Fruit fly (Drosophila melanogaster) whole organism, pupa: ENCODE data around the gene CG31213.

ENCODE experiments used
- CG10348 ChIP-seq: fragments of 200-800 bp; sonication (Bioruptor generic); IDR thresholded peaks from 2 replicates; pipeline ENCODE4 v1.3.6; 2022; ENCODE audit warnings: missing biosample characterization, missing genetic modification characterization
- CG12605 ChIP-seq: fragments of 200-800 bp; sonication (Bioruptor generic); IDR thresholded peaks from 2 replicates; pipeline ENCODE4 v1.3.6; 2022; ENCODE audit warnings: missing biosample characterization, missing genetic modification characterization
- CG13204 ChIP-seq: fragments of 200-800 bp; sonication (Bioruptor generic); optimal IDR thresholded peaks from 2 replicates; lab custom pipeline; 2018; ENCODE audit warnings: missing biosample characterization, mild to moderate bottlenecking, missing genetic modification characterization, moderate library complexity
- CG14655 ChIP-seq: fragments of 200-800 bp; sonication (Bioruptor generic); optimal IDR thresholded peaks from 3 replicates; lab custom pipeline; 2017; ENCODE audit warnings: mild to moderate bottlenecking, missing biosample characterization, missing genetic modification reagents, missing genetic modification characterization
- CG15710 ChIP-seq: fragments of 200-800 bp; sonication (Bioruptor generic); optimal IDR thresholded peaks from 2 replicates; lab custom pipeline; 2018; ENCODE audit warnings: missing biosample characterization, mild to moderate bottlenecking, missing genetic modification characterization, moderate library complexity
- CG17806 ChIP-seq: fragments of 200-800 bp; sonication (Bioruptor generic); optimal IDR thresholded peaks from 2 replicates; lab custom pipeline; 2018; ENCODE audit warnings: missing biosample characterization, mild to moderate bottlenecking, missing genetic modification characterization, moderate library complexity
- CG32121 ChIP-seq: fragments of 200-800 bp; sonication (Bioruptor generic); IDR thresholded peaks from 2 replicates; pipeline ENCODE4 v1.3.6; 2022; ENCODE audit warnings: missing biosample characterization, missing genetic modification characterization
- CG34367 ChIP-seq: fragments of 200-800 bp; sonication (Bioruptor generic); optimal IDR thresholded peaks from 2 replicates; lab custom pipeline; 2018; ENCODE audit warnings: missing biosample characterization, mild to moderate bottlenecking, missing genetic modification characterization
- CG4496 ChIP-seq: fragments of 200-800 bp; sonication (Bioruptor generic); IDR thresholded peaks from 3 replicates; pipeline ENCODE4 v1.3.6; 2022; ENCODE audit warnings: missing biosample characterization, missing genetic modification characterization
- CG8159 ChIP-seq: fragments of 200-800 bp; sonication (Bioruptor generic); optimal IDR thresholded peaks from 3 replicates; lab custom pipeline; 2018; ENCODE audit warnings: missing biosample characterization, mild to moderate bottlenecking, missing genetic modification characterization, moderate library complexity
- CG8301 ChIP-seq: fragments of 200-800 bp; sonication (Bioruptor generic); optimal IDR thresholded peaks from 2 replicates; lab custom pipeline; 2018; ENCODE audit warnings: missing biosample characterization, mild to moderate bottlenecking, missing genetic modification characterization
- CG9948 ChIP-seq: fragments of 200-800 bp; sonication (Bioruptor generic); optimal IDR thresholded peaks from 2 replicates; lab custom pipeline; 2018; ENCODE audit warnings: missing biosample characterization, mild to moderate bottlenecking, missing genetic modification characterization, moderate library complexity
- D1 ChIP-seq: fragments of 200-800 bp; sonication (Bioruptor generic); optimal IDR thresholded peaks from 2 replicates; lab custom pipeline; 2018; ENCODE audit warnings: missing biosample characterization, mild to moderate bottlenecking, missing genetic modification characterization, moderate library complexity
- EcR ChIP-seq: fragments of 200-800 bp; sonication (Bioruptor generic); optimal IDR thresholded peaks from 3 replicates; lab custom pipeline; 2019; ENCODE audit warnings: missing biosample characterization, missing genetic modification characterization, mild to moderate bottlenecking, moderate library complexity, missing genetic modification reagents
- Ets98B ChIP-seq: fragments of 200-800 bp; sonication (Bioruptor generic); IDR thresholded peaks from 2 replicates; pipeline ENCODE4 v1.3.6; 2022; ENCODE audit warnings: missing biosample characterization, missing genetic modification characterization
- Pif1A ChIP-seq: fragments of 200-800 bp; sonication (Bioruptor generic); optimal IDR thresholded peaks from 3 replicates; lab custom pipeline; 2016; ENCODE audit warnings: missing biosample characterization, missing genetic modification characterization
- Pif1B ChIP-seq: fragments of 200-800 bp; sonication (Bioruptor generic); optimal IDR thresholded peaks from 3 replicates; lab custom pipeline; 2016; ENCODE audit warnings: missing biosample characterization, missing genetic modification characterization
- Snoo ChIP-seq: fragments of 200-800 bp; sonication (Bioruptor generic); optimal IDR thresholded peaks from 3 replicates; lab custom pipeline; 2017; ENCODE audit warnings: missing biosample characterization, mild to moderate bottlenecking, missing genetic modification characterization, inconsistent platforms
- fd96Ca ChIP-seq: fragments of 200-800 bp; sonication (Bioruptor generic); IDR thresholded peaks from 3 replicates; pipeline ENCODE4 v1.3.6; 2022; ENCODE audit warnings: missing biosample characterization, missing genetic modification characterization
- gl ChIP-seq: fragments of 200-800 bp; sonication (Bioruptor generic); optimal IDR thresholded peaks from 2 replicates; lab custom pipeline; 2018; ENCODE audit warnings: missing biosample characterization, mild to moderate bottlenecking, missing genetic modification characterization
- rn ChIP-seq: fragments of 200-800 bp; sonication (Bioruptor generic); IDR thresholded peaks from 2 replicates; pipeline ENCODE4 v1.3.6; 2022; ENCODE audit warnings: missing biosample characterization, missing genetic modification characterization

The CG31213 gene

dm6 chr3R:19934840-19935776 is 37.6 kb upstream of the CG31213 start, which contains the start of gene mira:
Gene mira (minus strand): TSS chr3R:19935120.
- TF ChIP-seq D1 (tag; lab: Kevin White, UChicago) (no peak), Pif1A (GFP tag; lab: Kevin White, UChicago) (no peak), fd96Ca (GFP tag; lab: Robert Waterston, UW) (no peak), CG4496 (no peak), Pif1B (no peak), CG12605 (no peak), CG8159 (no peak), CG15710 (tag; lab: Kevin White, UChicago) (no peak), EcR (no peak), Ets98B (GFP tag; lab: Robert Waterston, UW) (no peak), CG8301 (tag; lab: Kevin White, UChicago) (no peak), CG13204 (GFP tag; lab: Kevin White, UChicago) (no peak), CG32121 (no peak), CG34367 (no peak)

- no peak for TF ChIP-seq CG17806 (tag; lab: Kevin White, UChicago)
- TF ChIP-seq CG10348 (GFP tag; lab: Robert Waterston, UW), result no peak
- no peak for TF ChIP-seq CG32121
- TF ChIP-seq CG9948 (tag; lab: Kevin White, UChicago), result no peak
- TF ChIP-seq CG15710 (tag; lab: Kevin White, UChicago), result no peak
- TF ChIP-seq Ets98B (GFP tag; lab: Robert Waterston, UW), result no peak
- TF ChIP-seq Pif1A (GFP tag; lab: Kevin White, UChicago), result no peak
- TF ChIP-seq gl (tag; lab: Kevin White, UChicago), result no peak
- TF ChIP-seq CG13204 (GFP tag; lab: Kevin White, UChicago), result no peak
- TF ChIP-seq Snoo (tag; lab: Kevin White, UChicago), result no peak
Observed at dm6 chr3R:19935777-19936125, 36.9 kb upstream of the CG31213 start.

dm6 chr3R:19938941-19939587 is 33.6 kb upstream of the CG31213 start:
- TF ChIP-seq Pif1B (no peak), CG12605 (no peak), CG32121 (no peak), fd96Ca (GFP tag; lab: Robert Waterston, UW) (no peak), gl (tag; lab: Kevin White, UChicago) (no peak), Snoo (tag; lab: Kevin White, UChicago) (no peak), CG4496 (no peak), Ets98B (GFP tag; lab: Robert Waterston, UW) (no peak), CG13204 (GFP tag; lab: Kevin White, UChicago) (no peak), Pif1A (GFP tag; lab: Kevin White, UChicago) (no peak), CG8301 (tag; lab: Kevin White, UChicago) (no peak), CG17806 (tag; lab: Kevin White, UChicago) (no peak), CG8159 (no peak), D1 (tag; lab: Kevin White, UChicago) (no peak)

- TF ChIP-seq rn (GFP tag; lab: Robert Waterston, UW), result no peak
- no peak for TF ChIP-seq CG8301 (tag; lab: Kevin White, UChicago)
- TF ChIP-seq CG17806 (tag; lab: Kevin White, UChicago), result no peak
- TF ChIP-seq CG10348 (GFP tag; lab: Robert Waterston, UW), result no peak
- TF ChIP-seq Snoo (tag; lab: Kevin White, UChicago), result no peak
- no peak for TF ChIP-seq Ets98B (GFP tag; lab: Robert Waterston, UW)
- TF ChIP-seq CG13204 (GFP tag; lab: Kevin White, UChicago), result no peak
- TF ChIP-seq CG14655 (GFP tag; lab: Kevin White, UChicago), result no peak
- no peak for TF ChIP-seq fd96Ca (GFP tag; lab: Robert Waterston, UW)
- no peak for TF ChIP-seq CG12605
- no peak for TF ChIP-seq CG9948 (tag; lab: Kevin White, UChicago)
- TF ChIP-seq CG34367, result no peak
- TF ChIP-seq Pif1A (GFP tag; lab: Kevin White, UChicago), result no peak
- TF ChIP-seq D1 (tag; lab: Kevin White, UChicago), result no peak
- TF ChIP-seq CG4496, result no peak
Observed at dm6 chr3R:19942312-19942711, 30.4 kb upstream of the CG31213 start, which contains the start of gene CG46042. Gene CG46042 (minus strand): TSS chr3R:19942412.

- TF ChIP-seq CG32121 (no peak), CG14655 (GFP tag; lab: Kevin White, UChicago) (no peak), rn (GFP tag; lab: Robert Waterston, UW) (no peak), CG4496 (no peak), Snoo (tag; lab: Kevin White, UChicago) (no peak), fd96Ca (GFP tag; lab: Robert Waterston, UW) (no peak), D1 (tag; lab: Kevin White, UChicago) (no peak), CG9948 (tag; lab: Kevin White, UChicago) (no peak), CG17806 (tag; lab: Kevin White, UChicago) (no peak), CG15710 (tag; lab: Kevin White, UChicago) (no peak), CG13204 (GFP tag; lab: Kevin White, UChicago) (no peak), Pif1B (no peak), CG10348 (GFP tag; lab: Robert Waterston, UW) (no peak)
Observed at dm6 chr3R:19948143-19948542, 24.6 kb upstream of the CG31213 start, which contains the start of gene CG4783. Gene CG4783 (plus strand): TSS chr3R:19948443.
